Fruit fly (Drosophila melanogaster): Measurements from ENCODE around the gene dop.

Gene dop

dm6 chr3L:15517508-15517907 lies 48.3 kb upstream of the dop start:
- no peak for TF ChIP-seq CG17912 (GFP tag; optimal IDR thresholded peaks at IDR 0.05)
- TF ChIP-seq ab (GFP tag; optimal IDR thresholded peaks at IDR 0.05): no peak
- TF ChIP-seq chinmo (GFP tag; IDR thresholded peaks at IDR 0.05; ENCODE audit: partially characterized antibody): no peak
- no peak for TF ChIP-seq pan (optimal IDR thresholded peaks at IDR 0.05)
- TF ChIP-seq pan (GFP tag; optimal IDR thresholded peaks at IDR 0.05 in 1 of 2, IDR thresholded peaks at IDR 0.05 in 1 of 2): no peak
- no peak for TF ChIP-seq CG17802 (tag; optimal IDR thresholded peaks at IDR 0.05)
- no peak for TF ChIP-seq BEAF-32 (GFP tag; optimal IDR thresholded peaks at IDR 0.05)
- no peak for TF ChIP-seq Side (GFP tag; optimal IDR thresholded peaks at IDR 0.05)
- no peak for TF ChIP-seq zfh2 (GFP tag; optimal IDR thresholded peaks at IDR 0.05)
- peak; percentile 12 for TF ChIP-seq mirr (GFP tag; optimal IDR thresholded peaks at IDR 0.05)
- no peak for TF ChIP-seq gt (GFP tag; IDR thresholded peaks at IDR 0.05)
- TF ChIP-seq CG42726 (GFP tag; IDR thresholded peaks at IDR 0.05; ENCODE audit: partially characterized antibody): no peak
- TF ChIP-seq Fer3 (tag; optimal IDR thresholded peaks at IDR 0.05): no peak
- no peak for TF ChIP-seq Six4 (GFP tag; optimal IDR thresholded peaks at IDR 0.05)
- no peak for TF ChIP-seq Bteb2 (GFP tag; optimal IDR thresholded peaks at IDR 0.05)
- no peak for TF ChIP-seq kah (GFP tag; optimal IDR thresholded peaks at IDR 0.05)
- TF ChIP-seq MTF-1 (GFP tag; optimal IDR thresholded peaks at IDR 0.05; ENCODE audit: borderline replicate concordance): no peak
- no peak for TF ChIP-seq Antp (GFP tag; optimal IDR thresholded peaks at IDR 0.05)
- no peak for TF ChIP-seq Lpt (GFP tag; optimal IDR thresholded peaks at IDR 0.05)
- no peak for TF ChIP-seq CG13775 (GFP tag; optimal IDR thresholded peaks at IDR 0.05)
- TF ChIP-seq Scr (GFP tag; IDR thresholded peaks at IDR 0.05; ENCODE audit: partially characterized antibody): no peak
- no peak for TF ChIP-seq CG6765 (GFP tag; optimal IDR thresholded peaks at IDR 0.05)
- TF ChIP-seq CG10267 (tag; optimal IDR thresholded peaks at IDR 0.05): no peak
- peak; percentile 87 for TF ChIP-seq zf30C (GFP tag; optimal IDR thresholded peaks at IDR 0.05)
- TF ChIP-seq schlank (tag; optimal IDR thresholded peaks at IDR 0.05): no peak
- TF ChIP-seq sug (tag; optimal IDR thresholded peaks at IDR 0.05): peak; percentile 9
- no peak for TF ChIP-seq CG6654 (GFP tag; optimal IDR thresholded peaks at IDR 0.05)
- no peak for TF ChIP-seq gce (GFP tag; IDR thresholded peaks at IDR 0.05)
- TF ChIP-seq CG6813 (GFP tag; optimal IDR thresholded peaks at IDR 0.05): no peak
- TF ChIP-seq CG4282 (GFP tag; optimal IDR thresholded peaks at IDR 0.05): no peak
- TF ChIP-seq crol (GFP tag; IDR thresholded peaks at IDR 0.05): no peak
- no peak for TF ChIP-seq Vsx1 (GFP tag; optimal IDR thresholded peaks at IDR 0.05)
- no peak for TF ChIP-seq corto (GFP tag; optimal IDR thresholded peaks at IDR 0.05)
- TF ChIP-seq CG8290 (GFP tag; optimal IDR thresholded peaks at IDR 0.05): no peak
- TF ChIP-seq CG8290 (tag; optimal IDR thresholded peaks at IDR 0.05): peak in 1 of 2 experiments; percentile 25
- TF ChIP-seq tx (GFP tag; optimal IDR thresholded peaks at IDR 0.05): no peak
- TF ChIP-seq lilli (GFP tag; optimal IDR thresholded peaks at IDR 0.05): no peak
- TF ChIP-seq Bdp1 (GFP tag; optimal IDR thresholded peaks at IDR 0.05): no peak
- no peak for TF ChIP-seq CG18619 (GFP tag; optimal IDR thresholded peaks at IDR 0.05)
- TF ChIP-seq ro (GFP tag; IDR thresholded peaks at IDR 0.05): no peak
- TF ChIP-seq CG4404 (GFP tag; IDR thresholded peaks at IDR 0.05): no peak
- no peak for TF ChIP-seq Hmr (GFP tag; optimal IDR thresholded peaks at IDR 0.05)
- TF ChIP-seq dimm (GFP tag; IDR thresholded peaks at IDR 0.05): no peak
- TF ChIP-seq cg (GFP tag; optimal IDR thresholded peaks at IDR 0.05): no peak
- TF ChIP-seq CG8944 (GFP tag; optimal IDR thresholded peaks at IDR 0.05): no peak
- no peak for TF ChIP-seq CG16863 (GFP tag; optimal IDR thresholded peaks at IDR 0.05)
- TF ChIP-seq grn (GFP tag; optimal IDR thresholded peaks at IDR 0.05): peak; percentile 8
- no peak for TF ChIP-seq lov (optimal IDR thresholded peaks at IDR 0.05)
- TF ChIP-seq lov (GFP tag; IDR thresholded peaks at IDR 0.05): no peak
- TF ChIP-seq CG15479 (GFP tag; optimal IDR thresholded peaks at IDR 0.05): no peak
- TF ChIP-seq Ets65A (GFP tag): no peak
- no peak for TF ChIP-seq CG6272 (GFP tag; IDR thresholded peaks at IDR 0.05)
- TF ChIP-seq CG14965 (GFP tag; optimal IDR thresholded peaks at IDR 0.05; ENCODE audit: borderline replicate concordance): no peak

Measured in whole organism, embryonic.